Worm (Caenorhabditis elegans): ENCODE measurements around the gene ZK596.2.

ce11 chrIV:10874527-10874926, 34.6 kb downstream of the ZK596.2 start, which contains the start of gene F13E9.12:
- TF ChIP-seq rec-8 (tag; optimal IDR thresholded peaks at IDR 0.05) (no peak), snpc-4 (GFP tag; optimal IDR thresholded peaks at IDR 0.05) (no peak), snpc-4 (tag; optimal IDR thresholded peaks at IDR 0.05) (no peak), ztf-3 (GFP tag; optimal IDR thresholded peaks at IDR 0.05) (no peak), attf-6 (GFP tag; IDR thresholded peaks at IDR 0.05) (no peak), efl-1 (GFP tag; optimal IDR thresholded peaks at IDR 0.05) (no peak)

Measured in whole organism, young adult.